Fruit fly (Drosophila melanogaster): ENCODE results near the gene CG13245.

- no peak for TF ChIP-seq CG11762 (GFP tag; optimal IDR thresholded peaks at IDR 0.05; ENCODE audit: insufficient read depth)
- TF ChIP-seq Sox15 (GFP tag; optimal IDR thresholded peaks at IDR 0.05): no peak
- no peak for TF ChIP-seq net (GFP tag; optimal IDR thresholded peaks at IDR 0.05)
- no peak for TF ChIP-seq pdm3 (GFP tag; optimal IDR thresholded peaks at IDR 0.05)
Measured at dm6 chr2L:16000199-16000598, 3.9 kb upstream of the CG13245 start, which contains the start of gene beat-Ic.

All from whole organism, prepupa.